Worm (Caenorhabditis elegans): ENCODE results near the gene flap-1.

flap-1 gene

ce11 chrIII:6961937-6962504, 33.4 kb upstream of the flap-1 start, which contains the start of the genes rpn-6.1 and F57B9.1:
TSS of gene rpn-6.1 (minus strand) at chrIII:6962001.
TSS of gene F57B9.1 (plus strand) at chrIII:6962090.
- no peak for TF ChIP-seq blmp-1 (tag; optimal IDR thresholded peaks at IDR 0.05; ENCODE audit: insufficient read depth)
- TF ChIP-seq sem-4 (tag; optimal IDR thresholded peaks at IDR 0.05) = no peak
- TF ChIP-seq nhr-129 (tag; optimal IDR thresholded peaks at IDR 0.05) = peak; percentile 36
- peak; percentile 48 for TF ChIP-seq C34F6.9 (tag; optimal IDR thresholded peaks at IDR 0.05)
- TF ChIP-seq R02D3.7 (tag; optimal IDR thresholded peaks at IDR 0.05) = no peak
- peak; percentile 82 for TF ChIP-seq fos-1 (tag; optimal IDR thresholded peaks at IDR 0.05)
- peak in 1 of 2 experiments; percentile 62 for TF ChIP-seq lsy-2 (tag; optimal IDR thresholded peaks at IDR 0.05)
- TF ChIP-seq sma-9 (GFP tag; optimal IDR thresholded peaks at IDR 0.05) = peak; percentile 60
- no peak for TF ChIP-seq sma-9 (tag; optimal IDR thresholded peaks at IDR 0.05)
- TF ChIP-seq crh-2 (tag; optimal IDR thresholded peaks at IDR 0.05) = peak; percentile 21
- TF ChIP-seq skn-1 (tag; optimal IDR thresholded peaks at IDR 0.05) = peak; percentile 12

- no peak for TF ChIP-seq nhr-12 (tag; optimal IDR thresholded peaks at IDR 0.05)
- TF ChIP-seq nhr-10 (tag; optimal IDR thresholded peaks at IDR 0.05) = no peak
- no peak for TF ChIP-seq nhr-77 (tag; optimal IDR thresholded peaks at IDR 0.05)
- TF ChIP-seq nhr-11 (tag; optimal IDR thresholded peaks at IDR 0.05) = no peak
- TF ChIP-seq fos-1 (tag; optimal IDR thresholded peaks at IDR 0.05) = peak; percentile 24
- no peak for TF ChIP-seq ceh-16 (tag; optimal IDR thresholded peaks at IDR 0.05)
- TF ChIP-seq elt-3 (tag; optimal IDR thresholded peaks at IDR 0.05) = no peak
- no peak for TF ChIP-seq mdl-1 (tag; optimal IDR thresholded peaks at IDR 0.05)
- no peak for TF ChIP-seq ztf-11 (tag; optimal IDR thresholded peaks at IDR 0.05)
- peak; percentile 3 for TF ChIP-seq blmp-1 (tag; optimal IDR thresholded peaks at IDR 0.05; ENCODE audit: insufficient read depth)
- no peak for TF ChIP-seq egl-27 (tag; optimal IDR thresholded peaks at IDR 0.05)
- no peak for TF ChIP-seq ceh-82 (tag; optimal IDR thresholded peaks at IDR 0.05)
- peak; percentile 59 for TF ChIP-seq crh-2 (tag; optimal IDR thresholded peaks at IDR 0.05)
- TF ChIP-seq mbf-1 (tag; optimal IDR thresholded peaks at IDR 0.05) = no peak
- no peak for TF ChIP-seq lin-11 (tag; optimal IDR thresholded peaks at IDR 0.05)
- peak; percentile 88 to 98 for TF ChIP-seq lsy-2 (tag; optimal IDR thresholded peaks at IDR 0.05)
- TF ChIP-seq sem-4 (tag; optimal IDR thresholded peaks at IDR 0.05) = peak; percentile 8
- no peak for TF ChIP-seq aly-2 (tag; optimal IDR thresholded peaks at IDR 0.05)
- no peak for TF ChIP-seq elt-1 (tag; optimal IDR thresholded peaks at IDR 0.05)
- peak; percentile 83 for TF ChIP-seq unc-55 (GFP tag; optimal IDR thresholded peaks at IDR 0.05)
- TF ChIP-seq nhr-129 (tag; optimal IDR thresholded peaks at IDR 0.05) = peak; percentile 56
- TF ChIP-seq gmeb-1 (tag; optimal IDR thresholded peaks at IDR 0.05) = peak; percentile 55
- TF ChIP-seq C34F6.9 (tag; optimal IDR thresholded peaks at IDR 0.05) = peak; percentile 79
- TF ChIP-seq nhr-25 (tag; optimal IDR thresholded peaks at IDR 0.05) = peak; percentile 18
- peak; percentile 67 for TF ChIP-seq skn-1 (tag; optimal IDR thresholded peaks at IDR 0.05)
Observed at ce11 chrIII:6961167-6961566, 32.5 kb upstream of the flap-1 start.

ce11 chrIII:6958674-6959241, 30.1 kb upstream of the flap-1 start:
- TF ChIP-seq mdl-1 (tag; optimal IDR thresholded peaks at IDR 0.05) (no peak), unc-62 (GFP tag; optimal IDR thresholded peaks at IDR 0.05) (no peak), aly-2 (tag; optimal IDR thresholded peaks at IDR 0.05) (no peak), nhr-21 (tag; optimal IDR thresholded peaks at IDR 0.05) (no peak), Y55F3AM.14 (GFP tag; optimal IDR thresholded peaks at IDR 0.05) (no peak), ztf-4 (tag; optimal IDR thresholded peaks at IDR 0.05) (no peak), ztf-11 (tag; optimal IDR thresholded peaks at IDR 0.05) (no peak), F13H6.1 (tag; optimal IDR thresholded peaks at IDR 0.05) (no peak), C34F6.9 (tag; optimal IDR thresholded peaks at IDR 0.05) (no peak)

ce11 chrIII:6955766-6956165, 27.1 kb upstream of the flap-1 start:
- TF ChIP-seq lin-39 (tag; optimal IDR thresholded peaks at IDR 0.05) (no peak), ceh-82 (tag; optimal IDR thresholded peaks at IDR 0.05) (no peak), nhr-11 (tag; optimal IDR thresholded peaks at IDR 0.05) (no peak), elt-3 (tag; optimal IDR thresholded peaks at IDR 0.05) (no peak), nhr-77 (tag; optimal IDR thresholded peaks at IDR 0.05) (no peak)

ce11 chrIII:6953978-6954377, 25.4 kb upstream of the flap-1 start:
- TF ChIP-seq ceh-82 (tag; optimal IDR thresholded peaks at IDR 0.05) (no peak), crh-2 (tag; optimal IDR thresholded peaks at IDR 0.05) (no peak), unc-39 (tag; optimal IDR thresholded peaks at IDR 0.05) (no peak), unc-62 (GFP tag; optimal IDR thresholded peaks at IDR 0.05) (no peak), sma-3 (GFP tag; optimal IDR thresholded peaks at IDR 0.05) (no peak), mdl-1 (tag; optimal IDR thresholded peaks at IDR 0.05) (no peak), F13H6.1 (tag; optimal IDR thresholded peaks at IDR 0.05) (no peak), lsy-2 (tag; optimal IDR thresholded peaks at IDR 0.05) (no peak), unc-55 (GFP tag; optimal IDR thresholded peaks at IDR 0.05) (no peak), nhr-21 (tag; optimal IDR thresholded peaks at IDR 0.05) (no peak), nhr-25 (tag; optimal IDR thresholded peaks at IDR 0.05) (no peak), nhr-129 (tag; optimal IDR thresholded peaks at IDR 0.05) (no peak), elt-3 (tag; optimal IDR thresholded peaks at IDR 0.05) (no peak), ztf-4 (tag; optimal IDR thresholded peaks at IDR 0.05) (no peak), dmd-4 (tag; optimal IDR thresholded peaks at IDR 0.05) (no peak)
